Worm (Caenorhabditis elegans) whole organism, L4/young adult: Measurements from ENCODE around the gene oga-1.

Experiments used
- W03F9.2 ChIP-seq: fragments of 150-350 bp; optimal IDR thresholded peaks from 2 replicates; lab custom pipeline; 2014; ENCODE audit warnings: missing biosample characterization, missing genetic modification characterization
- dao-5 ChIP-seq: sonication (generic microtip); optimal IDR thresholded peaks from 2 replicates; lab custom pipeline; 2016; ENCODE audit warnings: missing genotype, missing genetic modification characterization, moderate library complexity, missing compliant biosample characterization
- him-1 ChIP-seq: sonication (generic microtip); optimal IDR thresholded peaks from 2 replicates; lab custom pipeline; 2016; ENCODE audit warnings: missing genotype, missing genetic modification reagents, missing genetic modification characterization, missing compliant biosample characterization

ce11 chrX:9324962-9325361, 22.3 kb downstream of the oga-1 start:
- TF ChIP-seq him-1 (tag; lab: Kevin White, UChicago): no peak
- no peak for TF ChIP-seq dao-5 (tag; lab: Kevin White, UChicago)
- no peak for TF ChIP-seq W03F9.2 (tag; lab: Kevin White, UChicago)
